Worm (Caenorhabditis elegans) whole organism, mixed stage, embryonic: Measurements from ENCODE around the gene cyk-7.

Experiments used
- M03D4.4 ChIP-seq: sonication (generic microtip); optimal IDR thresholded peaks from 2 replicates; lab custom pipeline; 2017; ENCODE audit warnings: mild to moderate bottlenecking, missing genetic modification characterization, missing compliant biosample characterization
- blmp-1 ChIP-seq: fragments of 150-350 bp; optimal IDR thresholded peaks from 2 replicates; lab custom pipeline; 2014; ENCODE audit warnings: missing biosample characterization, missing genetic modification characterization
- ceh-43 ChIP-seq: fragments of 200-800 bp; sonication (Bioruptor generic); optimal IDR thresholded peaks from 2 replicates; lab custom pipeline; 2018; ENCODE audit warnings: mild to moderate bottlenecking, missing genetic modification characterization, moderate library complexity, missing compliant biosample characterization
- ceh-83 ChIP-seq: fragments of 200-800 bp; sonication (Bioruptor generic); optimal IDR thresholded peaks from 2 replicates; lab custom pipeline; 2018; ENCODE audit warnings: mild to moderate bottlenecking, missing genetic modification characterization, missing compliant biosample characterization
- ces-1 ChIP-seq: fragments of 150-350 bp; optimal IDR thresholded peaks from 2 replicates; lab custom pipeline; 2014; ENCODE audit warnings: missing biosample characterization, missing genetic modification reagents, missing genetic modification characterization
- cnd-1 ChIP-seq: fragments of 200-800 bp; sonication (Bioruptor generic); optimal IDR thresholded peaks from 2 replicates; lab custom pipeline; 2018; ENCODE audit warnings: mild to moderate bottlenecking, missing genetic modification characterization, missing compliant biosample characterization
- drap-1 ChIP-seq: fragments of 200-800 bp; sonication (Bioruptor generic); optimal IDR thresholded peaks from 3 replicates; lab custom pipeline; 2018; ENCODE audit warnings: mild to moderate bottlenecking, missing genetic modification characterization, missing compliant biosample characterization
- elt-1 ChIP-seq: sonication (generic microtip); optimal IDR thresholded peaks from 2 replicates; lab custom pipeline; 2017; ENCODE audit warnings: missing genetic modification characterization, mild to moderate bottlenecking, missing compliant biosample characterization, antibody characterized with exemption, moderate library complexity, borderline replicate concordance; ENCODE audit not compliant: insufficient read depth
- elt-3 ChIP-seq: fragments of 150-350 bp; optimal IDR thresholded peaks from 2 replicates; lab custom pipeline; 2014; ENCODE audit warnings: missing biosample characterization, missing genetic modification characterization
- flh-1 ChIP-seq: fragments of 200-800 bp; sonication (Bioruptor generic); optimal IDR thresholded peaks from 2 replicates; lab custom pipeline; 2018; ENCODE audit warnings: mild to moderate bottlenecking, missing genetic modification characterization, moderate library complexity, missing compliant biosample characterization
- ham-2 ChIP-seq: fragments of 200-800 bp; sonication (Bioruptor generic); optimal IDR thresholded peaks from 2 replicates; lab custom pipeline; 2018; ENCODE audit warnings: mild to moderate bottlenecking, missing genetic modification characterization, missing compliant biosample characterization
- hlh-1 ChIP-seq: fragments of 150-350 bp; optimal IDR thresholded peaks from 2 replicates; lab custom pipeline; 2014; ENCODE audit warnings: missing biosample characterization, missing genetic modification reagents, missing genetic modification characterization
- lin-13 ChIP-seq: fragments of 150-350 bp; optimal IDR thresholded peaks from 2 replicates; lab custom pipeline; 2014; ENCODE audit warnings: missing biosample characterization, missing genetic modification characterization
- lin-32 ChIP-seq: fragments of 200-800 bp; sonication (Bioruptor generic); optimal IDR thresholded peaks from 2 replicates; lab custom pipeline; 2018; ENCODE audit warnings: mild to moderate bottlenecking, missing genetic modification characterization, missing compliant biosample characterization
- lsy-2 ChIP-seq: fragments of 150-350 bp; optimal IDR thresholded peaks from 2 replicates; lab custom pipeline; 2014; ENCODE audit warnings: missing biosample characterization, missing genetic modification characterization
- mab-5 ChIP-seq: fragments of 150-350 bp; optimal IDR thresholded peaks from 2 replicates; lab custom pipeline; 2014; ENCODE audit warnings: missing biosample characterization, missing genetic modification characterization
- mep-1 ChIP-seq: fragments of 150-350 bp; optimal IDR thresholded peaks from 2 replicates; lab custom pipeline; 2017; ENCODE audit warnings: missing biosample characterization, missing genetic modification reagents, missing genetic modification characterization, inconsistent platforms
- mls-2 ChIP-seq: sonication (generic microtip); optimal IDR thresholded peaks from 2 replicates; lab custom pipeline; 2016; ENCODE audit warnings: mild to moderate bottlenecking, missing genetic modification characterization, moderate library complexity, missing compliant biosample characterization
- nhr-12 ChIP-seq: fragments of 150-350 bp; optimal IDR thresholded peaks from 2 replicates; lab custom pipeline; 2014; ENCODE audit warnings: missing biosample characterization, missing genetic modification characterization
- nhr-2 ChIP-seq: fragments of 150-350 bp; optimal IDR thresholded peaks from 2 replicates; lab custom pipeline; 2014; ENCODE audit warnings: missing biosample characterization, missing genetic modification characterization
- nhr-237 ChIP-seq: fragments of 150-350 bp; optimal IDR thresholded peaks from 2 replicates; lab custom pipeline; 2014; ENCODE audit warnings: missing biosample characterization, missing genetic modification characterization
- nhr-28 ChIP-seq: fragments of 150-350 bp; optimal IDR thresholded peaks from 2 replicates; lab custom pipeline; 2014; ENCODE audit warnings: missing biosample characterization, missing genetic modification characterization
- nhr-76 ChIP-seq: sonication (generic microtip); optimal IDR thresholded peaks from 2 replicates; lab custom pipeline; 2017; ENCODE audit warnings: missing biosample characterization, missing genetic modification characterization
- pha-4 ChIP-seq: fragments of 150-350 bp; optimal IDR thresholded peaks from 2 replicates; lab custom pipeline; 2018; ENCODE audit warnings: missing biosample characterization, missing genetic modification reagents, missing genetic modification characterization
- sem-2 ChIP-seq: fragments of 200-800 bp; sonication (Bioruptor generic); optimal IDR thresholded peaks from 2 replicates; lab custom pipeline; 2018; ENCODE audit warnings: mild to moderate bottlenecking, missing genetic modification characterization, missing compliant biosample characterization
- snpc-4 ChIP-seq: fragments of 150-350 bp; optimal IDR thresholded peaks from 2 replicates; lab custom pipeline; 2014; ENCODE audit warnings: missing biosample characterization, missing genetic modification characterization
- sptf-1 ChIP-seq: sonication (generic microtip); optimal IDR thresholded peaks from 2 replicates; lab custom pipeline; 2017; ENCODE audit warnings: mild to moderate bottlenecking, missing genetic modification characterization, moderate library complexity, missing compliant biosample characterization
- tbx-8 ChIP-seq: fragments of 200-800 bp; sonication (Bioruptor generic); optimal IDR thresholded peaks from 2 replicates; lab custom pipeline; 2018; ENCODE audit warnings: mild to moderate bottlenecking, missing genetic modification characterization, moderate library complexity, missing compliant biosample characterization
- unc-120 ChIP-seq: sonication (generic microtip); optimal IDR thresholded peaks from 2 replicates; lab custom pipeline; 2017; ENCODE audit warnings: missing genetic modification characterization, missing compliant biosample characterization; ENCODE audit not compliant: poor library complexity, severe bottlenecking
- unc-39 ChIP-seq: fragments of 150-350 bp; optimal IDR thresholded peaks from 2 replicates; lab custom pipeline; 2014; ENCODE audit warnings: missing biosample characterization, missing genetic modification characterization
- zip-8 ChIP-seq: fragments of 150-350 bp; optimal IDR thresholded peaks from 2 replicates; lab custom pipeline; 2014; ENCODE audit warnings: missing biosample characterization, missing genetic modification characterization

cyk-7 gene

DNA sequence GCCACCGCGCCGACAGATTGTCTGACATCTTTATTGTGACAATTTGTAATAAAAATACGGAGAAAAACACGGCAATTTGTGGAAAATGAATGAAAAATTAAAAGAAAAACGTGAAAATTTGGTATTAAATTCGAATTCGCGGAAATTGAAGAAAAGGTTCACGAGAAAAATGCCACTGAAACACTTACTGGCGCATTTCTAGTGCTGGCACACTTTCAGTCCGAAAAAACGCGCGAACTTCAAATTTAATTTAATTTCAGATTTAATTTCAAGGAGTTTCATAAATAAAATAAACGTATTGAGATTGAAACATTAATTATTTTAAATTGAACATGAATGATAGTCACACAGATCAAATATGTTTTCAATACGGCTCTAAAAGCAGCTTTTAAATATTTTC is at the start of gene cyk-7:
TSS of gene cyk-7 (minus strand) at position 99 of the 400 bp plus-strand sequence.
- TF ChIP-seq sem-2 (GFP tag; lab: Kevin White, UChicago) = no peak
- TF ChIP-seq mep-1 (tag; lab: Kevin White, UChicago) = no peak
- no peak for TF ChIP-seq lsy-2 (tag; lab: Kevin White, UChicago)

DNA sequence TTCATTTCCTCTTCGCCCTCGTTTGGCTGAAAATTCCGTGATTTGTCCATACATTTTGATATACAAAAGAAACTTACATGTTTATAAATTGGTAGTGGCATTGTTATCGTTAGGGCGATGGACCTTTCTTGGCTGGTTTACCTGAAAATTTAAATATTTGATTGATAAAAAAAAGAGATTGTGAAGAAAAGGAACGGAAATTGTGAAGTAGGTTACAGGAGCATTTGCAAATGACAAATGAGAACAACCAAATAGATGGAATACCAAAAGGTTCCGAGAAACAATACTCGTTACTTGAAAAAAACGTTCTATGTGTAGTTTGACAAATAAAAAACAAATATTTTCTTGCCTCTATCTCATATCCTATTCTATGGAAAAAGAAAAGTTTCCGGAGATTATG is 48.3 kb upstream of the cyk-7 start, which contains the start of gene ZK652.8:
TSS of gene ZK652.8 (minus strand) at position 101 of the 400 bp plus-strand sequence.
- no peak for TF ChIP-seq cnd-1
- no peak for TF ChIP-seq ceh-43 (GFP tag; lab: Kevin White, UChicago)
- TF ChIP-seq tbx-8 = no peak
- no peak for TF ChIP-seq lin-32 (GFP tag; lab: Kevin White, UChicago)
- no peak for TF ChIP-seq elt-3 (tag; lab: Kevin White, UChicago)
- TF ChIP-seq nhr-237 (tag; lab: Kevin White, UChicago) = no peak
- TF ChIP-seq snpc-4 (tag; lab: Kevin White, UChicago) = no peak
- TF ChIP-seq pha-4 (tag; lab: Kevin White, UChicago) = no peak

DNA sequence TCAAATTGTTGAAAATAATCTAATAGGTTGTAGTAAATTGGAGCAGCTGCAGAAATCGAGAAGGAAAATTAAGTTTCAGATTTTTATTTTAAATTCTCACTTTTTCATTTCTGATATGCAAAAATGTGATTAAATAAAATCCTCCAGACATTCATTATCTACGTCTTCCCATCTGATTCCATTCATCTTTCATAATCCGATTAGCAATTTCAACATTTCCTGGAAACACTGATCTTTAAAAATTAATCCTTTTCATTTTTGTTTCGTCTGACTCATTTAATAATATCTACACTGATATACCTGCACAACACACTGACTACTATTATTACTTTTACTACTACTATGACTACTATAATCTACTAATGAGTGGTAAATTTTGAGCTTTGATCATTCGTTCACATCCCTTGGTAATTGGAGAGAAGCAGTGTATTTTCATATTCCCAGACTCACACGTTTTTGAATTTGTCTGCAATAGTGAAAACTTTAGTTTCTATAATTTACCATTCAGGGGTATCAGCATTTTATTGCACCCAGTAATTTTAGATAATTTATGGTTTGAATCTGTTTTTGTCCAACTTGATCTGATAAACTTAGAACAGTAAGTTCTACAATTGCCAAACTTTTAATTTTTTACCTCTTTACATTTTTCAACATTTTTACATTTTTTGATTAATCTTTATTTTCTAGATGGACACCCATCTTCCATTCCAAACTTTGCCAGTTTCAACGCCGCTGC is 43.9 kb upstream of the cyk-7 start, which contains the start of gene ceh-23:
TSS of gene ceh-23 (plus strand) at position 686 of the 736 bp plus-strand sequence.
- no peak for TF ChIP-seq zip-8 (tag; lab: Kevin White, UChicago)
- TF ChIP-seq blmp-1 (tag; lab: Kevin White, UChicago) = no peak
- no peak for TF ChIP-seq drap-1
- no peak for TF ChIP-seq snpc-4 (tag; lab: Kevin White, UChicago)
- no peak for TF ChIP-seq hlh-1 (tag; lab: Kevin White, UChicago)
- TF ChIP-seq M03D4.4 (tag; lab: Kevin White, UChicago) = no peak
- TF ChIP-seq elt-1 (tag; lab: Kevin White, UChicago) = no peak
- TF ChIP-seq mab-5 (tag; lab: Kevin White, UChicago) = no peak
- no peak for TF ChIP-seq unc-39 (tag; lab: Kevin White, UChicago)
- TF ChIP-seq ham-2 (GFP tag; lab: Kevin White, UChicago) = no peak
- no peak for TF ChIP-seq tbx-8
- TF ChIP-seq nhr-237 (tag; lab: Kevin White, UChicago) = no peak
- no peak for TF ChIP-seq ceh-83 (GFP tag; lab: Kevin White, UChicago)
- no peak for TF ChIP-seq mls-2 (tag; lab: Kevin White, UChicago)
- TF ChIP-seq unc-120 (tag; lab: Kevin White, UChicago) = no peak

DNA sequence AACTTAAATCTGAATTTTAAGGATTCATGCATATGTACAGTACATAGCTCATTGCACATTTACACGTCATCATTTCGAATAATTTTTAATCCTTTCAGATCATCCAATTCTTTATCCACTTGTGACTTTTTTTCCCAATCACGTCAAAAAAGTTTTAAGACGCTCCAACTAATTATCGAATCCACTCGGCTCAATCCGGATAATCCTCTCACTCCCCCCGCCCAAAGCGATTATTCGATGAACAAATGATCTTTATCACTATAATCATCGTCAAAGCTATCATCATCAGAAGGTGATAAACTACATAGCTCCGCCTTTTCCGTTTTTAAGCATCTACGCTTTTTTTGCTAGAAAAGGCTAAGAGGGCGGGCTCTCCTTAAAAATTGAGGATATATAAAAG is 42.4 kb upstream of the cyk-7 start:
- TF ChIP-seq nhr-28 = no peak
- TF ChIP-seq mls-2 (tag; lab: Kevin White, UChicago) = no peak
- TF ChIP-seq cnd-1 = no peak
- no peak for TF ChIP-seq ces-1 (GFP tag; lab: Kevin White, UChicago)
- no peak for TF ChIP-seq unc-120 (tag; lab: Kevin White, UChicago)
- no peak for TF ChIP-seq lin-32 (GFP tag; lab: Kevin White, UChicago)
- no peak for TF ChIP-seq pha-4 (tag; lab: Kevin White, UChicago)
- no peak for TF ChIP-seq hlh-1 (tag; lab: Kevin White, UChicago)
- TF ChIP-seq nhr-12 (tag; lab: Kevin White, UChicago) = no peak
- no peak for TF ChIP-seq nhr-2 (tag; lab: Kevin White, UChicago)
- TF ChIP-seq sptf-1 (tag; lab: Kevin White, UChicago) = no peak
- no peak for TF ChIP-seq tbx-8
- TF ChIP-seq nhr-76 = no peak
- no peak for TF ChIP-seq zip-8 (tag; lab: Kevin White, UChicago)
- no peak for TF ChIP-seq sem-2 (GFP tag; lab: Kevin White, UChicago)
- no peak for TF ChIP-seq lsy-2 (tag; lab: Kevin White, UChicago)
- no peak for TF ChIP-seq flh-1
- no peak for TF ChIP-seq lin-13 (tag; lab: Kevin White, UChicago)
- TF ChIP-seq ceh-43 (GFP tag; lab: Kevin White, UChicago) = no peak
